Fruit fly (Drosophila melanogaster): ENCODE data around the gene RabX4.

DNA sequence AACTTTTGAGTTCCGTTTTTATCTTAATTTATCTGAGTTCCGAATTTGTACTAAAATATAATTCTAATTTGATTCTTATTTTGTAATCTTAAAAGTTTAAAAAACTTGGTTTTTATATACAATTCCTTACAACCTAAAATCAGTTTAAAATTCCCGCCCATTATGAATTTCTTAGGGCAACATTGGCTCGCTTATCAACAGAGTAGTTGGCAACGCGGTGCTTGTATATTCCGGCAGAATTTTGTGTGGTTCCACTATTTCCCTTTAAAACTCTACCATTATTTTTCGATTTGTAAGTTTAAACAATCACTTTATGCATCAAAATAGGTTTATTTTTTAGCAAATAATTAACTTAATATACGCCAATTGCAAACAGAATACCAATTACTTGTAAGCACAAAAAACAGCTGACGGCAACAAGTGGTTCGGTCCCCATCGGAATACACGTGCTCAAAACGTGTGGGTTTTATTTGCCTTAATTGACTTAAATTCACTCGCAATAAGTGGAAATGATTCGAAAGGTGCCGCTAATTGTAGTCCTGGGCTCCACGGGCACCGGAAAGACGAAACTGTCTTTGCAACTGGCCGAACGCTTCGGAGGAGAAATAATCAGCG, 48.7 kb upstream of the RabX4 start, which contains the start of the genes CG11089 and CG31381:
- TF ChIP-seq Eip78C (GFP tag) (peak; percentile 85), fd59A (GFP tag; optimal IDR thresholded peaks at IDR 0.05) (no peak), CG11762 (GFP tag; optimal IDR thresholded peaks at IDR 0.05; ENCODE audit: insufficient read depth) (no peak), ss (GFP tag; optimal IDR thresholded peaks at IDR 0.05) (no peak), Lpt (GFP tag; optimal IDR thresholded peaks at IDR 0.05) (no peak), CG15336 (GFP tag; IDR thresholded peaks at IDR 0.05) (no peak), esn (GFP tag; optimal IDR thresholded peaks at IDR 0.05) (no peak), Blimp-1 (GFP tag; optimal IDR thresholded peaks at IDR 0.05) (no peak), Ets21C (GFP tag; optimal IDR thresholded peaks at IDR 0.05) (no peak)

Measured in whole organism, prepupa.